Worm (Caenorhabditis elegans) whole organism, mixed stage, embryonic: Measurements from ENCODE around the gene mlc-3.

Source experiments
- M03D4.4 ChIP-seq: sonication (generic microtip); optimal IDR thresholded peaks from 2 replicates; lab custom pipeline; 2017; ENCODE audit warnings: mild to moderate bottlenecking, missing genetic modification characterization, missing compliant biosample characterization
- bed-3 ChIP-seq: fragments of 200-800 bp; sonication (Bioruptor generic); optimal IDR thresholded peaks from 3 replicates; lab custom pipeline; 2018; ENCODE audit warnings: mild to moderate bottlenecking, missing genetic modification characterization, moderate library complexity, missing compliant biosample characterization
- blmp-1 ChIP-seq: fragments of 150-350 bp; optimal IDR thresholded peaks from 2 replicates; lab custom pipeline; 2014; ENCODE audit warnings: missing biosample characterization, missing genetic modification characterization
- ceh-39 ChIP-seq: fragments of 150-350 bp; optimal IDR thresholded peaks from 2 replicates; lab custom pipeline; 2014; ENCODE audit warnings: missing biosample characterization, missing genetic modification characterization
- ceh-43 ChIP-seq: fragments of 200-800 bp; sonication (Bioruptor generic); optimal IDR thresholded peaks from 2 replicates; lab custom pipeline; 2018; ENCODE audit warnings: mild to moderate bottlenecking, missing genetic modification characterization, moderate library complexity, missing compliant biosample characterization
- ceh-83 ChIP-seq: fragments of 200-800 bp; sonication (Bioruptor generic); optimal IDR thresholded peaks from 2 replicates; lab custom pipeline; 2018; ENCODE audit warnings: mild to moderate bottlenecking, missing genetic modification characterization, missing compliant biosample characterization
- ces-1 ChIP-seq: fragments of 150-350 bp; optimal IDR thresholded peaks from 2 replicates; lab custom pipeline; 2014; ENCODE audit warnings: missing biosample characterization, missing genetic modification reagents, missing genetic modification characterization
- cnd-1 ChIP-seq: fragments of 200-800 bp; sonication (Bioruptor generic); optimal IDR thresholded peaks from 2 replicates; lab custom pipeline; 2018; ENCODE audit warnings: mild to moderate bottlenecking, missing genetic modification characterization, missing compliant biosample characterization
- drap-1 ChIP-seq: fragments of 200-800 bp; sonication (Bioruptor generic); optimal IDR thresholded peaks from 3 replicates; lab custom pipeline; 2018; ENCODE audit warnings: mild to moderate bottlenecking, missing genetic modification characterization, missing compliant biosample characterization
- elt-1 ChIP-seq: sonication (generic microtip); optimal IDR thresholded peaks from 2 replicates; lab custom pipeline; 2017; ENCODE audit warnings: missing genetic modification characterization, mild to moderate bottlenecking, missing compliant biosample characterization, antibody characterized with exemption, moderate library complexity, borderline replicate concordance; ENCODE audit not compliant: insufficient read depth
- elt-3 ChIP-seq: fragments of 150-350 bp; optimal IDR thresholded peaks from 2 replicates; lab custom pipeline; 2014; ENCODE audit warnings: missing biosample characterization, missing genetic modification characterization
- flh-1 ChIP-seq: fragments of 200-800 bp; sonication (Bioruptor generic); optimal IDR thresholded peaks from 2 replicates; lab custom pipeline; 2018; ENCODE audit warnings: mild to moderate bottlenecking, missing genetic modification characterization, moderate library complexity, missing compliant biosample characterization
- ham-2 ChIP-seq: fragments of 200-800 bp; sonication (Bioruptor generic); optimal IDR thresholded peaks from 2 replicates; lab custom pipeline; 2018; ENCODE audit warnings: mild to moderate bottlenecking, missing genetic modification characterization, missing compliant biosample characterization
- hlh-1 ChIP-seq: fragments of 150-350 bp; optimal IDR thresholded peaks from 2 replicates; lab custom pipeline; 2014; ENCODE audit warnings: missing biosample characterization, missing genetic modification reagents, missing genetic modification characterization
- lin-32 ChIP-seq: fragments of 200-800 bp; sonication (Bioruptor generic); optimal IDR thresholded peaks from 2 replicates; lab custom pipeline; 2018; ENCODE audit warnings: mild to moderate bottlenecking, missing genetic modification characterization, missing compliant biosample characterization
- lsy-2 ChIP-seq: fragments of 150-350 bp; optimal IDR thresholded peaks from 2 replicates; lab custom pipeline; 2014; ENCODE audit warnings: missing biosample characterization, missing genetic modification characterization
- mab-5 ChIP-seq: fragments of 150-350 bp; optimal IDR thresholded peaks from 2 replicates; lab custom pipeline; 2014; ENCODE audit warnings: missing biosample characterization, missing genetic modification characterization
- mep-1 ChIP-seq: fragments of 150-350 bp; optimal IDR thresholded peaks from 2 replicates; lab custom pipeline; 2017; ENCODE audit warnings: missing biosample characterization, missing genetic modification reagents, missing genetic modification characterization, inconsistent platforms
- mls-2 ChIP-seq: sonication (generic microtip); optimal IDR thresholded peaks from 2 replicates; lab custom pipeline; 2016; ENCODE audit warnings: mild to moderate bottlenecking, missing genetic modification characterization, moderate library complexity, missing compliant biosample characterization
- nhr-12 ChIP-seq: fragments of 150-350 bp; optimal IDR thresholded peaks from 2 replicates; lab custom pipeline; 2014; ENCODE audit warnings: missing biosample characterization, missing genetic modification characterization
- nhr-237 ChIP-seq: fragments of 150-350 bp; optimal IDR thresholded peaks from 2 replicates; lab custom pipeline; 2014; ENCODE audit warnings: missing biosample characterization, missing genetic modification characterization
- nhr-28 ChIP-seq: fragments of 150-350 bp; optimal IDR thresholded peaks from 2 replicates; lab custom pipeline; 2014; ENCODE audit warnings: missing biosample characterization, missing genetic modification characterization
- nhr-76 ChIP-seq: sonication (generic microtip); optimal IDR thresholded peaks from 2 replicates; lab custom pipeline; 2017; ENCODE audit warnings: missing biosample characterization, missing genetic modification characterization
- pha-4 ChIP-seq: fragments of 150-350 bp; optimal IDR thresholded peaks from 2 replicates; lab custom pipeline; 2018; ENCODE audit warnings: missing biosample characterization, missing genetic modification reagents, missing genetic modification characterization
- sptf-1 ChIP-seq: sonication (generic microtip); optimal IDR thresholded peaks from 2 replicates; lab custom pipeline; 2017; ENCODE audit warnings: mild to moderate bottlenecking, missing genetic modification characterization, moderate library complexity, missing compliant biosample characterization
- unc-120 ChIP-seq: sonication (generic microtip); optimal IDR thresholded peaks from 2 replicates; lab custom pipeline; 2017; ENCODE audit warnings: missing genetic modification characterization, missing compliant biosample characterization; ENCODE audit not compliant: poor library complexity, severe bottlenecking
- unc-39 ChIP-seq: fragments of 150-350 bp; optimal IDR thresholded peaks from 2 replicates; lab custom pipeline; 2014; ENCODE audit warnings: missing biosample characterization, missing genetic modification characterization
- unc-62 ChIP-seq: fragments of 150-350 bp; optimal IDR thresholded peaks from 2 replicates; lab custom pipeline; 2014; ENCODE audit warnings: missing biosample characterization, missing genetic modification reagents, missing genetic modification characterization
- ztf-11 ChIP-seq: fragments of 150-350 bp; optimal IDR thresholded peaks from 2 replicates; lab custom pipeline; 2014; ENCODE audit warnings: missing biosample characterization, missing genetic modification characterization

The mlc-3 gene

ce11 chrIII:5543050-5543449 lies 21.8 kb upstream of the mlc-3 start, which contains the start of gene D1044.6:
Gene D1044.6, minus strand, starts transcription at chrIII:5543177.
- TF ChIP-seq ztf-11 (tag; lab: Kevin White, UChicago) (no peak), elt-1 (tag; lab: Kevin White, UChicago) (no peak), lsy-2 (no peak), flh-1 (GFP tag; lab: Kevin White, UChicago) (no peak), ceh-39 (tag; lab: Kevin White, UChicago) (no peak), elt-3 (tag; lab: Kevin White, UChicago) (no peak), cnd-1 (no peak), nhr-28 (tag; lab: Kevin White, UChicago) (no peak), pha-4 (tag; lab: Kevin White, UChicago) (no peak)

DNA sequence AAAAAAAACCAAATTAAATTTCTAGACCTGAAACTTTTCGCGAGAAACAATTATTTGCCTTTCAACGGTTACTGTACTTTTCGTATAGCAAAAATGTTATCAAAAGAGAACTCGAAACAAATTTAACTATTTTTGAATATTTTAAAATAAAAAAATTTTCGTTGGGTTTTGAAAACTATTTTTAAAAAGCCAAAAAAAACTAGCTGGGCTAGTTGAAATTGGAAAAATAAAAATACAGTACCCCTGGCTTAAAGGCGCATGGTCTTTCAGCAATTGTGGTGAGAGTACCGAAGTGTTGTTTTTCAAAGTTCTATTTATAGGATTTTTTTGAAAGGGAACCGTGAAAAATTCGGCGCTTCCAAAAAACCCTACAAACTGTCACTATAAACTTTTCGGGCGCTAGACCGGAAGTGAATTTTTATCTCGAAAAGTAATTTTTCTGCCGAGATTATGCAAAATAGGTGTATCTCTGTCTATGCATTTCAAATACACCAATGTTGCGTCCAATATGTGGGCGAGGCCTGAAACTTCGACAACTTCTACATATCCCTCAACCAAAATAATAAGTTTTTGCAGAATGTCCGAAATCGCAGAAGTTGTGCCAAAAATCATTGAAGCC lies 21.0 kb upstream of the mlc-3 start, which contains the start of gene D1044.1:
D1044.1 (plus strand) TSS at position 569 of the 619 bp plus-strand sequence.
- TF ChIP-seq blmp-1 (tag; lab: Kevin White, UChicago), result no peak
- TF ChIP-seq, all 35 proteins: peak for 0

ce11 chrIII:5546309-5546708 lies 18.5 kb upstream of the mlc-3 start:
- no peak for TF ChIP-seq unc-62 (GFP tag; lab: Kevin White, UChicago)
- TF ChIP-seq mab-5, result no peak
- TF ChIP-seq sptf-1 (tag; lab: Kevin White, UChicago), result no peak
- TF ChIP-seq cnd-1, result no peak
- no peak for TF ChIP-seq unc-120 (tag; lab: Kevin White, UChicago)
- TF ChIP-seq nhr-76 (tag; lab: Kevin White, UChicago), result no peak
- no peak for TF ChIP-seq lsy-2
- no peak for TF ChIP-seq ceh-83 (GFP tag; lab: Kevin White, UChicago)
- TF ChIP-seq mep-1 (tag; lab: Kevin White, UChicago), result no peak
- TF ChIP-seq ztf-11 (tag; lab: Kevin White, UChicago), result no peak
- no peak for TF ChIP-seq elt-1 (tag; lab: Kevin White, UChicago)
- no peak for TF ChIP-seq hlh-1 (tag; lab: Kevin White, UChicago)
- no peak for TF ChIP-seq nhr-237 (tag; lab: Kevin White, UChicago)
- no peak for TF ChIP-seq ham-2

DNA sequence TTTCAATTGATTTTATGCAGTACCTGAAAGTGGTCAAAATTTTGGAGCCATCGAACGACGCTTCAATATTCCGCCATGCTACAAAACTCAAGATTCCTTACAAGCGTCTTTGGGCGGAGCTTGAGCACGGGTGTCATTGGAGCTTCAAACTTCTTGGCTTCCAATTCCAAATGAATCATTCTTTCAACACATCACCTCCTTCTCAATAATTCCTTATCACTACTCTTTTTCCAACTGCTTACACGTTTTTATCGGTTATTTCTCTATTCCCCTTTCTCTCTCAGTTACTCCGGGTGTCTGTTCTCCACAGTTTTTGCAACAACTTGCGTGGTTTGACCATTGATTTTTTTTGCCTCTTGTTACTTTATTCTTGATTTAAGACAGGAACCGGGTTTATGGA lies 18.1 kb upstream of the mlc-3 start, which contains the start of gene F09F7.5:
F09F7.5 (plus strand) TSS at position 258 of the 400 bp plus-strand sequence.
- no peak for TF ChIP-seq hlh-1 (tag; lab: Kevin White, UChicago)
- no peak for TF ChIP-seq unc-62 (GFP tag; lab: Kevin White, UChicago)
- no peak for TF ChIP-seq sptf-1 (tag; lab: Kevin White, UChicago)
- TF ChIP-seq elt-3 (tag; lab: Kevin White, UChicago), result no peak
- no peak for TF ChIP-seq ham-2
- TF ChIP-seq M03D4.4 (tag; lab: Kevin White, UChicago), result no peak
- TF ChIP-seq pha-4 (tag; lab: Kevin White, UChicago), result no peak
- TF ChIP-seq cnd-1, result no peak
- TF ChIP-seq elt-1 (tag; lab: Kevin White, UChicago), result no peak
- TF ChIP-seq ces-1 (GFP tag; lab: Kevin White, UChicago), result no peak
- TF ChIP-seq lin-32 (GFP tag; lab: Kevin White, UChicago), result no peak

ce11 chrIII:5550193-5550592 lies 14.6 kb upstream of the mlc-3 start:
- TF ChIP-seq ceh-83 (GFP tag; lab: Kevin White, UChicago) (no peak), hlh-1 (tag; lab: Kevin White, UChicago) (no peak), drap-1 (GFP tag; lab: Kevin White, UChicago) (no peak), nhr-12 (tag; lab: Kevin White, UChicago) (no peak), ceh-39 (tag; lab: Kevin White, UChicago) (no peak), unc-39 (no peak)
- TF ChIP-seq, all 35 proteins: peak for 0

ce11 chrIII:5550844-5551243 lies 14.0 kb upstream of the mlc-3 start:
- TF ChIP-seq ceh-83 (GFP tag; lab: Kevin White, UChicago), result no peak
- no peak for TF ChIP-seq blmp-1 (tag; lab: Kevin White, UChicago)
- no peak for TF ChIP-seq cnd-1
- no peak for TF ChIP-seq elt-1 (tag; lab: Kevin White, UChicago)
- TF ChIP-seq pha-4 (tag; lab: Kevin White, UChicago), result no peak
- no peak for TF ChIP-seq flh-1 (GFP tag; lab: Kevin White, UChicago)
- no peak for TF ChIP-seq nhr-12 (tag; lab: Kevin White, UChicago)
- no peak for TF ChIP-seq unc-62 (GFP tag; lab: Kevin White, UChicago)
- no peak for TF ChIP-seq ceh-43
- no peak for TF ChIP-seq mab-5
- TF ChIP-seq bed-3, result no peak
- TF ChIP-seq ztf-11 (tag; lab: Kevin White, UChicago), result no peak
- no peak for TF ChIP-seq nhr-28 (tag; lab: Kevin White, UChicago)
- no peak for TF ChIP-seq mls-2 (tag; lab: Kevin White, UChicago)
- TF ChIP-seq, all 35 proteins: peak for 0
